Worm (Caenorhabditis elegans): ENCODE data around the gene mdt-6.

DNA sequence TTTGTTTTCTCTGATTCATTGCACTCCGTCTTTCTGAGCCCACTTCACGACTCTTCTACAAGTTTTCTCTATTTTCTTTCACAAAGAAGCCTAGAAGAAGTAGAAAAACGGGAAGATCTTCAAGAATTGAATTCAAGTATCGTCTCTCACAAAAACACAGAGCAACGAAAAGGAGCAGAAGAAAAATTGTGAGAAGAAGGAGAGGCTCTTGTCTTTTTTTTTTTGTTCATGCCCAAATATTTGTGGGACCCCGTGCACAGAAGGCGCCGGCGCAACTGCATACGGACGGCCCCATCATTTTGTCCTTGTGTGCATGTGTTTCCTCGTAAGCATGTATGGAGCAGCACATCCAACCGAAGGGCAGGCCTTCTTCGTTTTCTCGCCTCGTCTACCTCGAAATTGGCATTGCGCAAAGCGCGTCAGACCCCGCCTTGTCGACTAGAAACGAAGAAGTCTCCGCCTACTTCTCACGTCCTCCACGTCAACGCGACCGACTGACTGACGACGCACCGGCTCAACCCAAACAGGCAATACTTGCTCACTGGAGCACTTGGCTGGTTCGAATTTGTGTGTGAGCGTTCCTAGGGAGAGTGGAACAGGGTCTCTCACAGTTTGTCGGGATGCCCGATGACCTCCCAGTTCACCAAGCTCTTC, 47.2 kb upstream of the mdt-6 start:
- TF ChIP-seq unc-62 (GFP tag; optimal IDR thresholded peaks at IDR 0.05) (no peak), lin-39 (tag; optimal IDR thresholded peaks at IDR 0.05) (no peak), zag-1 (tag; optimal IDR thresholded peaks at IDR 0.05) (no peak), ama-1 (optimal IDR thresholded peaks at IDR 0.05) (no peak), ztf-11 (tag; optimal IDR thresholded peaks at IDR 0.05) (no peak), nhr-237 (tag; optimal IDR thresholded peaks at IDR 0.05) (no peak)
